Fruit fly (Drosophila melanogaster): ENCODE measurements around the gene CG12698.

CG12698 gene

dm6 chrX:16005551-16006197, at the start of gene CG12698, which contains the start of gene vap:
TSS of gene CG12698 (plus strand) at chrX:16006147.
TSS of gene vap (minus strand) at chrX:16005812.
- no peak for TF ChIP-seq h (optimal IDR thresholded peaks at IDR 0.05)
- no peak for TF ChIP-seq insv (optimal IDR thresholded peaks at IDR 0.05)
- no peak for TF ChIP-seq ttk (optimal IDR thresholded peaks at IDR 0.05)
- no peak for TF ChIP-seq Sin3A (optimal IDR thresholded peaks at IDR 0.05)
- no peak for TF ChIP-seq psq (optimal IDR thresholded peaks at IDR 0.05)
- no peak for TF ChIP-seq Myc (optimal IDR thresholded peaks at IDR 0.05)

- TF ChIP-seq psq (optimal IDR thresholded peaks at IDR 0.05) (no peak), ttk (optimal IDR thresholded peaks at IDR 0.05) (no peak), Myc (optimal IDR thresholded peaks at IDR 0.05) (no peak), Sin3A (optimal IDR thresholded peaks at IDR 0.05) (no peak), insv (optimal IDR thresholded peaks at IDR 0.05) (no peak), h (optimal IDR thresholded peaks at IDR 0.05) (no peak)
Measured at dm6 chrX:15969577-15969976, 36.4 kb upstream of the CG12698 start.

- TF ChIP-seq h (optimal IDR thresholded peaks at IDR 0.05), result no peak
- TF ChIP-seq ttk (optimal IDR thresholded peaks at IDR 0.05), result no peak
Measured at dm6 chrX:15971574-15971973, 34.4 kb upstream of the CG12698 start.

- TF ChIP-seq insv (optimal IDR thresholded peaks at IDR 0.05) (no peak), ttk (optimal IDR thresholded peaks at IDR 0.05) (no peak), Myc (optimal IDR thresholded peaks at IDR 0.05) (no peak), h (optimal IDR thresholded peaks at IDR 0.05) (no peak), Sin3A (optimal IDR thresholded peaks at IDR 0.05) (no peak), psq (optimal IDR thresholded peaks at IDR 0.05) (no peak)
Measured at dm6 chrX:15973157-15973774, 32.7 kb upstream of the CG12698 start, which contains the start of gene mmd. TSS of gene mmd (minus strand) at chrX:15973159.

dm6 chrX:15974125-15974524, 31.8 kb upstream of the CG12698 start, which contains the start of gene Or13a:
TSS of gene Or13a (plus strand) at chrX:15974425.
- TF ChIP-seq Sin3A (optimal IDR thresholded peaks at IDR 0.05), result no peak
- no peak for TF ChIP-seq Myc (optimal IDR thresholded peaks at IDR 0.05)

- TF ChIP-seq h (optimal IDR thresholded peaks at IDR 0.05) (no peak), Myc (optimal IDR thresholded peaks at IDR 0.05) (no peak)
Measured at dm6 chrX:15976568-15976967, 29.4 kb upstream of the CG12698 start, which contains the start of gene CG42766. TSS of gene CG42766 (plus strand) at chrX:15976868.

dm6 chrX:15982844-15983243, 23.1 kb upstream of the CG12698 start, which contains the start of gene Cep164:
TSS of gene Cep164 (minus strand) at chrX:15982944.
- TF ChIP-seq insv (optimal IDR thresholded peaks at IDR 0.05) (no peak), Sin3A (optimal IDR thresholded peaks at IDR 0.05) (no peak), Myc (optimal IDR thresholded peaks at IDR 0.05) (no peak), psq (optimal IDR thresholded peaks at IDR 0.05) (no peak), h (optimal IDR thresholded peaks at IDR 0.05) (no peak), ttk (optimal IDR thresholded peaks at IDR 0.05) (no peak)

dm6 chrX:15983501-15983900, 22.4 kb upstream of the CG12698 start, which contains the start of gene Slc25A46a:
TSS of gene Slc25A46a (plus strand) at chrX:15983772.
- TF ChIP-seq ttk (optimal IDR thresholded peaks at IDR 0.05), result no peak
- no peak for TF ChIP-seq h (optimal IDR thresholded peaks at IDR 0.05)
- TF ChIP-seq Sin3A (optimal IDR thresholded peaks at IDR 0.05), result no peak
- no peak for TF ChIP-seq Myc (optimal IDR thresholded peaks at IDR 0.05)
- no peak for TF ChIP-seq insv (optimal IDR thresholded peaks at IDR 0.05)
- no peak for TF ChIP-seq psq (optimal IDR thresholded peaks at IDR 0.05)

dm6 chrX:15986654-15987053, 19.3 kb upstream of the CG12698 start, which contains the start of gene ND-20:
TSS of gene ND-20 (minus strand) at chrX:15986808.
- TF ChIP-seq Myc (optimal IDR thresholded peaks at IDR 0.05) (no peak), insv (optimal IDR thresholded peaks at IDR 0.05) (no peak), h (optimal IDR thresholded peaks at IDR 0.05) (no peak), Sin3A (optimal IDR thresholded peaks at IDR 0.05) (no peak), psq (optimal IDR thresholded peaks at IDR 0.05) (no peak), ttk (optimal IDR thresholded peaks at IDR 0.05) (no peak)

- TF ChIP-seq Myc (optimal IDR thresholded peaks at IDR 0.05) (no peak), ttk (optimal IDR thresholded peaks at IDR 0.05) (no peak), insv (optimal IDR thresholded peaks at IDR 0.05) (no peak), psq (optimal IDR thresholded peaks at IDR 0.05) (no peak), h (optimal IDR thresholded peaks at IDR 0.05) (no peak), Sin3A (optimal IDR thresholded peaks at IDR 0.05) (no peak)
Measured at dm6 chrX:15989631-15990030, 16.3 kb upstream of the CG12698 start.

- TF ChIP-seq insv (optimal IDR thresholded peaks at IDR 0.05), result no peak
- no peak for TF ChIP-seq ttk (optimal IDR thresholded peaks at IDR 0.05)
- no peak for TF ChIP-seq Sin3A (optimal IDR thresholded peaks at IDR 0.05)
- TF ChIP-seq Myc (optimal IDR thresholded peaks at IDR 0.05), result no peak
- TF ChIP-seq psq (optimal IDR thresholded peaks at IDR 0.05), result no peak
- no peak for TF ChIP-seq h (optimal IDR thresholded peaks at IDR 0.05)
Measured at dm6 chrX:15991618-15992526, 14.1 kb upstream of the CG12698 start, which contains the start of the genes CG46312, eIF5 and exd. TSS of gene CG46312 (minus strand) at chrX:15991974. TSS of gene eIF5 (minus strand) at chrX:15991974. TSS of gene exd (plus strand) at chrX:15992468.

- no peak for TF ChIP-seq Sin3A (optimal IDR thresholded peaks at IDR 0.05)
- TF ChIP-seq ttk (optimal IDR thresholded peaks at IDR 0.05), result no peak
- TF ChIP-seq Myc (optimal IDR thresholded peaks at IDR 0.05), result no peak
- no peak for TF ChIP-seq psq (optimal IDR thresholded peaks at IDR 0.05)
- TF ChIP-seq h (optimal IDR thresholded peaks at IDR 0.05), result no peak
- no peak for TF ChIP-seq insv (optimal IDR thresholded peaks at IDR 0.05)
Measured at dm6 chrX:15992527-15992897, 13.4 kb upstream of the CG12698 start.

All from Kc167 (cell line).